Worm (Caenorhabditis elegans) whole organism, L2 larva: ENCODE data around the gene clec-82.
A peak's percentile ranks its signal among the peaks of the same experiment; 100 is the strongest.

Experiments
- aly-2 ChIP-seq: fragments of 150-350 bp; optimal IDR thresholded peaks from 2 replicates; lab custom pipeline; 2014; ENCODE audit warnings: missing biosample characterization, missing genetic modification characterization
- ama-1 ChIP-seq: fragments of 150-350 bp; optimal IDR thresholded peaks from 2 replicates; lab custom pipeline; 2018; ENCODE audit warnings: inconsistent platforms
- ceh-82 ChIP-seq: fragments of 150-350 bp; optimal IDR thresholded peaks from 2 replicates; lab custom pipeline; 2014; ENCODE audit warnings: missing biosample characterization, missing genetic modification characterization
- fos-1 ChIP-seq: fragments of 150-350 bp; optimal IDR thresholded peaks from 2 replicates; lab custom pipeline; 2014; ENCODE audit warnings: missing biosample characterization, missing genetic modification characterization
- lin-11 ChIP-seq: fragments of 150-350 bp; sonication (generic microtip); optimal IDR thresholded peaks from 2 replicates; lab custom pipeline; 2014; ENCODE audit warnings: missing biosample characterization, missing genetic modification characterization, inconsistent platforms, mixed read lengths
- lin-13 ChIP-seq: fragments of 150-350 bp; optimal IDR thresholded peaks from 2 replicates; lab custom pipeline; 2014; ENCODE audit warnings: missing biosample characterization, missing genetic modification reagents, missing genetic modification characterization
- lsy-2 ChIP-seq, 2 experiments: fragments of 150-350 bp in 1 of 2; sonication (generic microtip) in 1 of 2; optimal IDR thresholded peaks; 2 replicates each; lab custom pipeline; 2014 to 2017; ENCODE audit warnings: missing biosample characterization in 2 of 2, missing genetic modification characterization in 2 of 2
- mdl-1 ChIP-seq, 2 experiments: fragments of 150-350 bp in 1 of 2; sonication (generic microtip) in 1 of 2; optimal IDR thresholded peaks; 2 replicates each; lab custom pipeline; 2017; ENCODE audit warnings: missing biosample characterization in 2 of 2, missing genetic modification characterization in 2 of 2
- nhr-11 ChIP-seq: fragments of 150-350 bp; optimal IDR thresholded peaks from 2 replicates; lab custom pipeline; 2014; ENCODE audit warnings: missing biosample characterization, missing genetic modification characterization
- nhr-12 ChIP-seq: fragments of 150-350 bp; optimal IDR thresholded peaks from 2 replicates; lab custom pipeline; 2014; ENCODE audit warnings: missing biosample characterization, missing genetic modification characterization
- nhr-237 ChIP-seq: fragments of 150-350 bp; optimal IDR thresholded peaks from 2 replicates; lab custom pipeline; 2014; ENCODE audit warnings: missing biosample characterization, missing genetic modification characterization
- snpc-4 ChIP-seq: fragments of 150-350 bp; optimal IDR thresholded peaks from 2 replicates; lab custom pipeline; 2014; ENCODE audit warnings: missing biosample characterization, missing genetic modification characterization
- unc-39 ChIP-seq: fragments of 150-350 bp; optimal IDR thresholded peaks from 2 replicates; lab custom pipeline; 2014; ENCODE audit warnings: missing biosample characterization, missing genetic modification characterization
- unc-62 ChIP-seq: fragments of 150-350 bp; optimal IDR thresholded peaks from 2 replicates; lab custom pipeline; 2014; ENCODE audit warnings: missing biosample characterization, missing genetic modification reagents, missing genetic modification characterization

DNA sequence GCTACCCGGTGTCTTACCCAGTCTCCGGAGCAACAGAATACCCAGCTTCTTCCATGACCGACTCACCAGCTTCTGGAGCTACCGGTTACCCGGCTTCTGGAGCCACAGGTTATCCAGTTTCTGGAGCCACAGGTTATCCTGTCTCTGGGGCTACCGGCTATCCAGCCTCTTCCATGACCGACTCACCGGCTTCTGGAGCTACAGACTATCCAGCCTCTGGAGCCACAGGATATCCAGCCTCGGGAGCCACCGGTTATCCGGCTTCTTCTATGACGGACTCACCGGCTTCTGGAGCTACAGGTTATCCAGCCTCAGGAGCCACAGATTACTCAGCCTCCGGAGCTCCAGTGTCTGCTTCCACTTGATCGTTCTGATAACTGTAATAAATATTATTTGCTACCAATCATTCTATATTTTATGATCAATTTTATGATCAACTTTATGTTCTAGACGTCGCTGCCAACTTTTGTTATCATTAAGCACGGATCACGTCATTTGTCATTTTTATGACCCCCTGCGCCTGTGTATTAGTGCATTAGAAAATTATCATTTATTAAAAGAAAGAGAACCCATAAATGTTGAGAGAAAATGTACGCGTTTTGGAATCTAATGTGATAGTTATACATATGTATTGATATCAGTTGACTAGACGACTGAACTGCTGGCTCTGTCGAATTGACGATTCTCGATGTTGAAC, 19.7 kb downstream of the clec-82 start:
- TF ChIP-seq ceh-82 (tag; lab: Kevin White, UChicago) (no peak), ama-1 (lab: Kevin White, UChicago) (no peak), nhr-11 (tag; lab: Kevin White, UChicago) (no peak), lin-13 (GFP tag; lab: Kevin White, UChicago) (no peak), nhr-237 (tag; lab: Kevin White, UChicago) (no peak), lsy-2 (tag; optimal IDR thresholded peaks at IDR 0.05; lab: Kevin White, UChicago) (no peak), lin-11 (no peak), unc-62 (GFP tag; lab: Kevin White, UChicago) (no peak), nhr-12 (tag; lab: Kevin White, UChicago) (no peak), mdl-1 (tag; optimal IDR thresholded peaks at IDR 0.05; lab: Kevin White, UChicago) (no peak), aly-2 (tag; lab: Kevin White, UChicago) (no peak), snpc-4 (tag; lab: Kevin White, UChicago) (no peak), unc-39 (tag; lab: Kevin White, UChicago) (no peak), fos-1 (peak; percentile 70)
